Fruit fly (Drosophila melanogaster) whole organism, prepupa: Measurements from ENCODE around the gene CG15641.

ENCODE experiments used
- Blimp-1 ChIP-seq: fragments of 200-800 bp; sonication (Bioruptor generic); optimal IDR thresholded peaks from 3 replicates; lab custom pipeline; 2017; ENCODE audit warnings: missing biosample characterization, missing genetic modification characterization, mild to moderate bottlenecking, moderate library complexity, missing genetic modification reagents
- CG10631 ChIP-seq: fragments of 200-800 bp; sonication (Bioruptor generic); optimal IDR thresholded peaks from 2 replicates; lab custom pipeline; 2016; ENCODE audit warnings: missing biosample characterization, missing genetic modification characterization
- CG10669 ChIP-seq: fragments of 200-800 bp; sonication (Bioruptor generic); optimal IDR thresholded peaks from 3 replicates; lab custom pipeline; 2018; ENCODE audit warnings: missing biosample characterization, mild to moderate bottlenecking, missing genetic modification characterization, moderate library complexity
- CG11294 ChIP-seq: fragments of 200-800 bp; sonication (Bioruptor generic); IDR thresholded peaks from 2 replicates; pipeline ENCODE4 v1.3.6; 2022; ENCODE audit warnings: missing biosample characterization, missing genetic modification characterization
- CG11762 ChIP-seq: fragments of 200-800 bp; sonication (Bioruptor generic); optimal IDR thresholded peaks from 3 replicates; lab custom pipeline; 2016; ENCODE audit warnings: missing biosample characterization, missing genetic modification characterization; ENCODE audit not compliant: insufficient read depth
- CG11902 ChIP-seq: fragments of 200-800 bp; sonication (Bioruptor generic); optimal IDR thresholded peaks from 3 replicates; lab custom pipeline; 2016; ENCODE audit warnings: missing biosample characterization, missing genetic modification characterization
- CG15336 ChIP-seq: fragments of 200-800 bp; sonication (Bioruptor generic); IDR thresholded peaks from 2 replicates; pipeline ENCODE4 v1.3.6; 2022; ENCODE audit warnings: missing biosample characterization, missing genetic modification characterization
- CG16779 ChIP-seq: fragments of 200-800 bp; sonication (Bioruptor generic); optimal IDR thresholded peaks from 3 replicates; lab custom pipeline; 2017; ENCODE audit warnings: missing biosample characterization, mild to moderate bottlenecking, missing genetic modification characterization
- CG3032 ChIP-seq: fragments of 200-800 bp; optimal IDR thresholded peaks from 2 replicates; lab custom pipeline; 2019; ENCODE audit warnings: missing biosample characterization, mild to moderate bottlenecking, missing genetic modification characterization, moderate library complexity
- CG31627 ChIP-seq: fragments of 200-800 bp; sonication (Bioruptor generic); optimal IDR thresholded peaks from 3 replicates; lab custom pipeline; 2016; ENCODE audit warnings: missing biosample characterization, missing genetic modification characterization
- CG34406 ChIP-seq: fragments of 200-800 bp; sonication (Bioruptor generic); optimal IDR thresholded peaks from 3 replicates; lab custom pipeline; 2016; ENCODE audit warnings: missing biosample characterization, missing genetic modification characterization
- CG3919 ChIP-seq: fragments of 200-800 bp; sonication (Bioruptor generic); optimal IDR thresholded peaks from 3 replicates; lab custom pipeline; 2016; ENCODE audit warnings: missing biosample characterization, missing genetic modification characterization
- CG6163 ChIP-seq: fragments of 200-800 bp; sonication (Bioruptor generic); IDR thresholded peaks from 3 replicates; pipeline ENCODE4 v1.3.6; 2022; ENCODE audit warnings: missing biosample characterization, missing genetic modification characterization
- CG6276 ChIP-seq: fragments of 200-800 bp; sonication (Bioruptor generic); optimal IDR thresholded peaks from 2 replicates; lab custom pipeline; 2017; ENCODE audit warnings: missing biosample characterization, mild to moderate bottlenecking, missing genetic modification characterization
- CG6792 ChIP-seq: fragments of 200-800 bp; sonication (Bioruptor generic); optimal IDR thresholded peaks from 3 replicates; lab custom pipeline; 2016; ENCODE audit warnings: missing biosample characterization, missing genetic modification characterization
- CG6854 ChIP-seq: fragments of 200-800 bp; sonication (Bioruptor generic); optimal IDR thresholded peaks from 2 replicates; lab custom pipeline; 2017; ENCODE audit warnings: missing biosample characterization, mild to moderate bottlenecking, missing genetic modification characterization
- CG7368 ChIP-seq: fragments of 200-800 bp; sonication (Bioruptor generic); optimal IDR thresholded peaks from 3 replicates; lab custom pipeline; 2016; ENCODE audit warnings: missing biosample characterization, missing genetic modification characterization
- CG8119 ChIP-seq: fragments of 200-800 bp; sonication (Bioruptor generic); IDR thresholded peaks from 3 replicates; pipeline ENCODE4 v1.3.6; 2022; ENCODE audit warnings: missing biosample characterization, missing genetic modification characterization
- CG8319 ChIP-seq: fragments of 200-800 bp; sonication (Bioruptor generic); optimal IDR thresholded peaks from 3 replicates; lab custom pipeline; 2016; ENCODE audit warnings: missing biosample characterization, missing genetic modification characterization
- CG8632 ChIP-seq: fragments of 200-800 bp; sonication (Bioruptor generic); optimal IDR thresholded peaks from 3 replicates; lab custom pipeline; 2016; ENCODE audit warnings: missing biosample characterization, missing genetic modification characterization
- CG9139 ChIP-seq: fragments of 200-800 bp; sonication (Bioruptor generic); optimal IDR thresholded peaks from 3 replicates; lab custom pipeline; 2017; ENCODE audit warnings: missing biosample characterization, mild to moderate bottlenecking, missing genetic modification characterization
- Eip78C ChIP-seq: fragments of 200-800 bp; sonication (Bioruptor generic); peaks from one replicate; lab custom pipeline; 2016; ENCODE audit warnings: missing biosample characterization, missing genetic modification characterization
- Eip93F ChIP-seq: fragments of 200-800 bp; sonication (Bioruptor generic); optimal IDR thresholded peaks from 2 replicates; lab custom pipeline; 2016; ENCODE audit warnings: missing biosample characterization, mild to moderate bottlenecking, missing genetic modification characterization
- Ets21C ChIP-seq: fragments of 200-800 bp; sonication (Bioruptor generic); optimal IDR thresholded peaks from 3 replicates; lab custom pipeline; 2016; ENCODE audit warnings: missing biosample characterization, missing genetic modification characterization
- Ets96B ChIP-seq: fragments of 200-800 bp; optimal IDR thresholded peaks from 2 replicates; lab custom pipeline; 2019; ENCODE audit warnings: missing biosample characterization, mild to moderate bottlenecking, missing genetic modification characterization, moderate library complexity
- Hr38 ChIP-seq: sonication (Bioruptor generic); optimal IDR thresholded peaks from 2 replicates; lab custom pipeline; 2016; ENCODE audit warnings: missing biosample characterization, missing genetic modification characterization
- Hr4 ChIP-seq: fragments of 200-800 bp; sonication (Bioruptor generic); optimal IDR thresholded peaks from 3 replicates; lab custom pipeline; 2016; ENCODE audit warnings: missing biosample characterization, missing genetic modification characterization
- Met ChIP-seq: fragments of 200-800 bp; sonication (Bioruptor generic); optimal IDR thresholded peaks from 3 replicates; lab custom pipeline; 2016; ENCODE audit warnings: missing biosample characterization, missing genetic modification characterization
- Smox ChIP-seq: fragments of 200-800 bp; sonication (Bioruptor generic); optimal IDR thresholded peaks from 3 replicates; lab custom pipeline; 2016; ENCODE audit warnings: missing biosample characterization, missing genetic modification characterization
- Sox102F ChIP-seq: fragments of 200-800 bp; sonication (Bioruptor generic); optimal IDR thresholded peaks from 2 replicates; lab custom pipeline; 2016; ENCODE audit warnings: missing biosample characterization, mild to moderate bottlenecking, missing genetic modification characterization
- Sox14 ChIP-seq: fragments of 200-800 bp; sonication (Bioruptor generic); optimal IDR thresholded peaks from 3 replicates; lab custom pipeline; 2016; ENCODE audit warnings: missing biosample characterization, missing genetic modification characterization
- Sox15 ChIP-seq: fragments of 200-800 bp; sonication (Bioruptor generic); optimal IDR thresholded peaks from 3 replicates; lab custom pipeline; 2016; ENCODE audit warnings: missing biosample characterization, missing genetic modification characterization
- achi ChIP-seq: fragments of 200-800 bp; sonication (Bioruptor generic); optimal IDR thresholded peaks from 3 replicates; lab custom pipeline; 2016; ENCODE audit warnings: missing biosample characterization, missing genetic modification characterization
- eg ChIP-seq: fragments of 200-800 bp; sonication (Bioruptor generic); IDR thresholded peaks from 3 replicates; pipeline ENCODE4 v1.3.6; 2022; ENCODE audit warnings: missing biosample characterization, missing genetic modification characterization
- fd85E ChIP-seq: fragments of 200-800 bp; sonication (Bioruptor generic); optimal IDR thresholded peaks from 3 replicates; lab custom pipeline; 2016; ENCODE audit warnings: missing biosample characterization, missing genetic modification characterization
- fkh ChIP-seq: fragments of 200-800 bp; sonication (Bioruptor generic); optimal IDR thresholded peaks from 3 replicates; lab custom pipeline; 2017; ENCODE audit warnings: missing biosample characterization, mild to moderate bottlenecking, missing genetic modification characterization, moderate library complexity
- pdm3 ChIP-seq: fragments of 200-800 bp; sonication (Bioruptor generic); optimal IDR thresholded peaks from 3 replicates; lab custom pipeline; 2016; ENCODE audit warnings: missing biosample characterization, missing genetic modification characterization
- salr ChIP-seq, 2 experiments: fragments of 200-800 bp; sonication (Bioruptor generic); optimal IDR thresholded peaks; 3 replicates each; lab custom pipeline; 2016 to 2018; ENCODE audit warnings: missing biosample characterization in 2 of 2, missing genetic modification characterization in 2 of 2, mild to moderate bottlenecking in 1 of 2
- svp ChIP-seq: fragments of 200-800 bp; sonication (Bioruptor generic); peaks from one replicate; lab custom pipeline; 2016; ENCODE audit warnings: missing biosample characterization, missing genetic modification characterization
- topi ChIP-seq: fragments of 200-800 bp; sonication (Bioruptor generic); optimal IDR thresholded peaks from 3 replicates; lab custom pipeline; 2016; ENCODE audit warnings: missing biosample characterization, missing genetic modification characterization
- vri ChIP-seq: fragments of 200-800 bp; sonication (Bioruptor generic); optimal IDR thresholded peaks from 3 replicates; lab custom pipeline; 2016; ENCODE audit warnings: missing biosample characterization, mild to moderate bottlenecking, missing genetic modification characterization

CG15641 gene

dm6 chrX:15498791-15499190 lies 31.1 kb downstream of the CG15641 start (continued):
- TF ChIP-seq Met (GFP tag; lab: Kevin White, UChicago): peak; percentile 12
- TF ChIP-seq CG3919 (GFP tag; lab: Kevin White, UChicago): peak; percentile 62
- TF ChIP-seq CG6792 (GFP tag; lab: Kevin White, UChicago): no peak
- TF ChIP-seq CG8632: no peak
- no peak for TF ChIP-seq CG15336 (GFP tag; lab: Robert Waterston, UW)
- TF ChIP-seq Sox14: peak; percentile 20
- peak; percentile 46 for TF ChIP-seq Sox102F (GFP tag; lab: Kevin White, UChicago)
- TF ChIP-seq pdm3: peak; percentile 14
- no peak for TF ChIP-seq Ets21C (GFP tag; lab: Kevin White, UChicago)

- TF ChIP-seq CG11762 (GFP tag; lab: Kevin White, UChicago) (no peak), CG6163 (GFP tag; lab: Robert Waterston, UW) (no peak), salr (GFP tag; optimal IDR thresholded peaks at IDR 0.05; lab: Kevin White, UChicago) (no peak), CG6854 (GFP tag; lab: Kevin White, UChicago) (no peak), vri (GFP tag; lab: Kevin White, UChicago) (peak; percentile 77), svp (GFP tag; lab: Kevin White, UChicago) (peak; percentile 90), Eip93F (GFP tag; lab: Kevin White, UChicago) (peak; percentile 41), CG10631 (no peak), CG3032 (tag; lab: Kevin White, UChicago) (no peak), CG9139 (GFP tag; lab: Kevin White, UChicago) (no peak)
These were observed 32.6 kb downstream of the CG15641 start for dm6 chrX:15499996-15500904.

DNA sequence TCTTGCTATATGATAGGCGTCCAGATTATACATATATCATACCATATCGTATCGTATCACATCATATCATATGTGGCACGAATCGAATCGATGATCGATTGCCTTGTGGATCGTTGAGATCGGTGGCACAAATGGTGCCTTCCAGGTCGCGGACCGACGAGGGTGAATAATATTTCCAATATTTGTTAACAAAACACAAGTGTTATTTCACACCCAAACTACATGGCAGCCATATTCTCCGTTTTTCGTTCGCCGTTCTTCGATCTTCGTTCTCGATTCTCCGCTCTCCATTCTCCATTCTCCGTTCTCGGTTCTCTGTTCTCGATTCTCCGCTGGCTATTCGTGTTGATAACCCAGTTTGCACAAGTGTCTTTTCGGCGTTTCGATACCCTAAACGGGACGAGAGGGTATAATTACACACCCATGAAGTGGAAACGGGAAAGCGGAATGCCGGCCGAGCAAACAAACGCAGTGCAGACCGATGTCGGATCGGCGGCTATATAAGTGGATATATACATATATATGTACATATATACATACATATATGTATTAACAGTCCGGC lies 34.1 kb downstream of the CG15641 start:
- peak; percentile 49 for TF ChIP-seq fkh (GFP tag; lab: Kevin White, UChicago)
- peak; percentile 76 for TF ChIP-seq svp (GFP tag; lab: Kevin White, UChicago)
- TF ChIP-seq vri (GFP tag; lab: Kevin White, UChicago): peak; percentile 49
- TF ChIP-seq Hr38 (GFP tag; lab: Kevin White, UChicago): no peak

- TF ChIP-seq svp (GFP tag; lab: Kevin White, UChicago) (peak; percentile 63), Eip78C (GFP tag; lab: Kevin White, UChicago) (no peak)
- TF ChIP-seq, all 60 proteins: peak for 1
These were observed 35.2 kb downstream of the CG15641 start for dm6 chrX:15502864-15503263.

- TF ChIP-seq fd85E (no peak), eg (GFP tag; lab: Robert Waterston, UW) (0 out of 3 replicates have a peak, but pooled peaks have one; percentile 44), Hr4 (GFP tag; lab: Kevin White, UChicago) (no peak), Ets96B (tag; lab: Kevin White, UChicago) (no peak), Sox102F (GFP tag; lab: Kevin White, UChicago) (peak; percentile 32), CG11762 (GFP tag; lab: Kevin White, UChicago) (no peak), CG6276 (no peak), Blimp-1 (GFP tag; lab: Kevin White, UChicago) (no peak), CG8119 (GFP tag; lab: Robert Waterston, UW) (peak; percentile 43; the same call in 1 of the 3 replicates), CG10669 (GFP tag; lab: Kevin White, UChicago) (no peak), Eip93F (GFP tag; lab: Kevin White, UChicago) (no peak), Smox (GFP tag; lab: Kevin White, UChicago) (peak; percentile 55), CG11902 (GFP tag; lab: Kevin White, UChicago) (no peak), Met (GFP tag; lab: Kevin White, UChicago) (peak; percentile 60), achi (no peak), CG11294 (no peak), topi (GFP tag; lab: Kevin White, UChicago) (peak; percentile 58), svp (GFP tag; lab: Kevin White, UChicago) (peak; percentile 82), Hr38 (GFP tag; lab: Kevin White, UChicago) (no peak), CG34406 (GFP tag; lab: Kevin White, UChicago) (peak; percentile 41), CG6854 (GFP tag; lab: Kevin White, UChicago) (no peak), CG16779 (tag; lab: Kevin White, UChicago) (no peak), Sox15 (no peak), CG3032 (tag; lab: Kevin White, UChicago) (no peak), CG8319 (no peak), CG6163 (GFP tag; lab: Robert Waterston, UW) (no peak), CG31627 (GFP tag; lab: Kevin White, UChicago) (peak; percentile 42), CG7368 (GFP tag; lab: Kevin White, UChicago) (no peak)
These were observed 43.7 kb downstream of the CG15641 start for dm6 chrX:15511399-15511798.
